Fruit fly (Drosophila melanogaster) whole organism, embryonic: ENCODE results near the gene CG14402.

Source experiments
- Abd-B ChIP-seq: fragments of 200-800 bp; sonication (Bioruptor generic); optimal IDR thresholded peaks from 2 replicates; lab custom pipeline; 2018; ENCODE audit warnings: missing biosample characterization, mild to moderate bottlenecking, missing genetic modification characterization, moderate library complexity
- Atf6 ChIP-seq: fragments of 200-800 bp; sonication (Bioruptor generic); IDR thresholded peaks from 2 replicates; pipeline ENCODE4 v1.3.6; 2022; ENCODE audit warnings: missing biosample characterization, missing genetic modification characterization
- Blimp-1 ChIP-seq: fragments of 200-800 bp; sonication (Bioruptor generic); optimal IDR thresholded peaks from 3 replicates; lab custom pipeline; 2018; ENCODE audit warnings: missing biosample characterization, missing genetic modification characterization, mild to moderate bottlenecking, moderate library complexity, missing genetic modification reagents
- CG10543 ChIP-seq: fragments of 200-800 bp; sonication (Bioruptor generic); optimal IDR thresholded peaks from 3 replicates; lab custom pipeline; 2017; ENCODE audit warnings: missing biosample characterization, mild to moderate bottlenecking, missing genetic modification characterization, moderate library complexity
- CG12299 ChIP-seq: fragments of 200-800 bp; sonication (Bioruptor generic); optimal IDR thresholded peaks from 2 replicates; lab custom pipeline; 2018; ENCODE audit warnings: missing biosample characterization, mild to moderate bottlenecking, missing genetic modification characterization
- CG12769 ChIP-seq: fragments of 200-800 bp; sonication (Bioruptor generic); optimal IDR thresholded peaks from 2 replicates; lab custom pipeline; 2019; ENCODE audit warnings: missing biosample characterization, mild to moderate bottlenecking, missing genetic modification characterization, moderate library complexity
- CG1603 ChIP-seq: fragments of 200-800 bp; sonication (Bioruptor generic); optimal IDR thresholded peaks from 2 replicates; lab custom pipeline; 2019; ENCODE audit warnings: missing biosample characterization, mild to moderate bottlenecking, missing genetic modification characterization, moderate library complexity
- CG2120 ChIP-seq: fragments of 200-800 bp; sonication (Bioruptor generic); optimal IDR thresholded peaks from 3 replicates; lab custom pipeline; 2016; ENCODE audit warnings: missing biosample characterization, missing genetic modification characterization
- CG31224 ChIP-seq: fragments of 200-800 bp; sonication (Bioruptor generic); IDR thresholded peaks from 2 replicates; pipeline ENCODE4 v1.3.6; 2022; ENCODE audit warnings: missing biosample characterization, missing genetic modification characterization
- CG34422 ChIP-seq: fragments of 200-800 bp; sonication (Bioruptor generic); IDR thresholded peaks from 3 replicates; pipeline ENCODE4 v1.3.6; 2022; ENCODE audit warnings: missing biosample characterization, missing genetic modification characterization
- CG5953 ChIP-seq: fragments of 200-800 bp; sonication (Bioruptor generic); IDR thresholded peaks from 2 replicates; pipeline ENCODE4 v1.3.6; 2022; ENCODE audit warnings: missing biosample characterization, missing genetic modification characterization
- CG6175 ChIP-seq: fragments of 200-800 bp; sonication (Bioruptor generic); IDR thresholded peaks from 3 replicates; pipeline ENCODE4 v1.3.6; 2022; ENCODE audit warnings: missing biosample characterization, missing genetic modification characterization
- CG6813 ChIP-seq: fragments of 200-800 bp; sonication (Bioruptor generic); optimal IDR thresholded peaks from 2 replicates; lab custom pipeline; 2017; ENCODE audit warnings: missing biosample characterization, missing genetic modification characterization, mild to moderate bottlenecking, moderate library complexity, missing genetic modification reagents
- CG7987 ChIP-seq: fragments of 200-800 bp; sonication (Bioruptor generic); optimal IDR thresholded peaks from 2 replicates; lab custom pipeline; 2018; ENCODE audit warnings: missing biosample characterization, mild to moderate bottlenecking, missing genetic modification characterization, moderate library complexity
- CG8281 ChIP-seq: fragments of 200-800 bp; sonication (Bioruptor generic); optimal IDR thresholded peaks from 2 replicates; lab custom pipeline; 2018; ENCODE audit warnings: missing biosample characterization, mild to moderate bottlenecking, missing genetic modification characterization, moderate library complexity
- CG9215 ChIP-seq: fragments of 200-800 bp; sonication (Bioruptor generic); IDR thresholded peaks from 2 replicates; pipeline ENCODE4 v1.3.6; 2022; ENCODE audit warnings: missing biosample characterization, missing genetic modification characterization
- CG9932 ChIP-seq: fragments of 200-800 bp; sonication (Bioruptor generic); IDR thresholded peaks from 2 replicates; pipeline ENCODE4 v1.3.6; 2022; ENCODE audit warnings: missing biosample characterization, missing genetic modification characterization
- CTCF ChIP-seq: fragments of 200-800 bp; sonication (Bioruptor generic); optimal IDR thresholded peaks from 2 replicates; lab custom pipeline; 2017; ENCODE audit warnings: missing biosample characterization, mild to moderate bottlenecking, missing genetic modification characterization, moderate library complexity
- CoRest ChIP-seq: fragments of 200-800 bp; sonication (Bioruptor generic); optimal IDR thresholded peaks from 3 replicates; lab custom pipeline; 2018; ENCODE audit warnings: missing biosample characterization, mild to moderate bottlenecking, missing genetic modification characterization, moderate library complexity
- D19A ChIP-seq: fragments of 200-800 bp; optimal IDR thresholded peaks from 3 replicates; lab custom pipeline; 2019; ENCODE audit warnings: missing biosample characterization, mild to moderate bottlenecking, missing genetic modification characterization, moderate library complexity
- Dek ChIP-seq: fragments of 200-800 bp; sonication (Bioruptor generic); optimal IDR thresholded peaks from 3 replicates; lab custom pipeline; 2019; ENCODE audit warnings: missing biosample characterization, mild to moderate bottlenecking, missing genetic modification characterization, moderate library complexity
- Elba2 ChIP-seq: fragments of 200-800 bp; sonication (Bioruptor generic); optimal IDR thresholded peaks from 3 replicates; lab custom pipeline; 2016; ENCODE audit warnings: missing biosample characterization, missing genetic modification characterization
- Gsc ChIP-seq: fragments of 200-800 bp; sonication (Bioruptor generic); IDR thresholded peaks from 2 replicates; pipeline ENCODE4 v1.3.6; 2022; ENCODE audit warnings: missing biosample characterization, missing genetic modification characterization
- Hr3 ChIP-seq: fragments of 200-800 bp; sonication (Bioruptor generic); optimal IDR thresholded peaks from 3 replicates; lab custom pipeline; 2016; ENCODE audit warnings: missing biosample characterization, missing genetic modification characterization
- MTF-1 ChIP-seq: fragments of 200-800 bp; sonication (Bioruptor generic); optimal IDR thresholded peaks from 2 replicates; lab custom pipeline; 2018; ENCODE audit warnings: missing biosample characterization, mild to moderate bottlenecking, missing genetic modification characterization, borderline replicate concordance
- Max ChIP-seq: fragments of 200-800 bp; sonication (Bioruptor generic); optimal IDR thresholded peaks from 2 replicates; lab custom pipeline; 2016; ENCODE audit warnings: missing biosample characterization, mild to moderate bottlenecking, missing genetic modification characterization
- NC2α ChIP-seq: fragments of 200-800 bp; sonication (Bioruptor generic); optimal IDR thresholded peaks from 2 replicates; lab custom pipeline; 2016; ENCODE audit warnings: missing biosample characterization, missing genetic modification characterization
- Oaz ChIP-seq: fragments of 200-800 bp; sonication (Bioruptor generic); IDR thresholded peaks from 2 replicates; pipeline ENCODE4 v1.3.6; 2022; ENCODE audit warnings: missing biosample characterization, missing genetic modification characterization
- Optix ChIP-seq: fragments of 200-800 bp; sonication (Bioruptor generic); IDR thresholded peaks from 3 replicates; pipeline ENCODE4 v1.3.6; 2022; ENCODE audit warnings: missing biosample characterization, missing genetic modification characterization
- Scr ChIP-seq: fragments of 200-800 bp; sonication (Bioruptor generic); IDR thresholded peaks from 2 replicates; pipeline ENCODE4 v1.3.6; 2022; ENCODE audit warnings: missing biosample characterization, missing genetic modification characterization; ENCODE audit not compliant: partially characterized antibody
- Sry-δ ChIP-seq: fragments of 200-800 bp; sonication (Bioruptor generic); optimal IDR thresholded peaks from 2 replicates; lab custom pipeline; 2016; ENCODE audit warnings: missing biosample characterization, missing genetic modification characterization
- TFAM ChIP-seq: fragments of 200-800 bp; sonication (Bioruptor generic); optimal IDR thresholded peaks from 2 replicates; lab custom pipeline; 2017; ENCODE audit warnings: missing biosample characterization, missing genetic modification characterization, inconsistent platforms
- Trl ChIP-seq, 3 experiments: fragments of >200 bp in 2 of 3; fragments of 200-800 bp in 1 of 3; sonication (Bioruptor generic) in 1 of 3; optimal IDR thresholded peaks; 2 replicates in 1 of 3; 3 replicates in 2 of 3; lab custom pipeline; 2016 to 2017; ENCODE audit warnings: missing biosample characterization in 1 of 3, missing genetic modification characterization in 1 of 3
- caup ChIP-seq: fragments of 200-800 bp; sonication (Bioruptor generic); optimal IDR thresholded peaks from 3 replicates; lab custom pipeline; 2017; ENCODE audit warnings: missing biosample characterization, mild to moderate bottlenecking, missing genetic modification characterization, moderate library complexity; ENCODE audit not compliant: severe bottlenecking
- corto ChIP-seq: fragments of 200-800 bp; sonication (Bioruptor generic); optimal IDR thresholded peaks from 2 replicates; lab custom pipeline; 2016; ENCODE audit warnings: missing biosample characterization, mild to moderate bottlenecking, missing genetic modification characterization, moderate library complexity
- danr ChIP-seq: fragments of 200-800 bp; sonication (Bioruptor generic); IDR thresholded peaks from 2 replicates; pipeline ENCODE4 v1.3.6; 2022; ENCODE audit warnings: missing biosample characterization, missing genetic modification characterization
- dmrt11E ChIP-seq: fragments of 200-800 bp; sonication (Bioruptor generic); optimal IDR thresholded peaks from 3 replicates; lab custom pipeline; 2018; ENCODE audit warnings: missing biosample characterization, mild to moderate bottlenecking, missing genetic modification characterization, moderate library complexity
- eve ChIP-seq, 2 experiments: fragments of >200 bp; optimal IDR thresholded peaks; 2 replicates each; lab custom pipeline; 2017; ENCODE audit warnings: missing biosample characterization in 2 of 2, missing genetic modification characterization in 2 of 2
- eyg ChIP-seq: fragments of 200-800 bp; sonication (Bioruptor generic); optimal IDR thresholded peaks from 3 replicates; lab custom pipeline; 2016; ENCODE audit warnings: missing biosample characterization, missing genetic modification characterization
- grau ChIP-seq: fragments of 200-800 bp; optimal IDR thresholded peaks from 3 replicates; lab custom pipeline; 2019; ENCODE audit warnings: missing biosample characterization, mild to moderate bottlenecking, missing genetic modification characterization, moderate library complexity
- hbn ChIP-seq: fragments of 200-800 bp; sonication (Bioruptor generic); IDR thresholded peaks from 2 replicates; pipeline ENCODE4 v1.3.6; 2022; ENCODE audit warnings: missing biosample characterization, missing genetic modification characterization; ENCODE audit not compliant: partially characterized antibody
- insv ChIP-seq, 2 experiments: fragments of 200-800 bp; sonication (Bioruptor generic); optimal IDR thresholded peaks; 3 replicates each; lab custom pipeline; 2016 to 2018; ENCODE audit warnings: missing biosample characterization in 2 of 2, missing genetic modification characterization in 2 of 2
- jumu ChIP-seq: fragments of 200-800 bp; sonication (Bioruptor generic); optimal IDR thresholded peaks from 3 replicates; lab custom pipeline; 2016; ENCODE audit warnings: missing biosample characterization, missing genetic modification characterization
- lmd ChIP-seq: fragments of 200-800 bp; sonication (Bioruptor generic); IDR thresholded peaks from 2 replicates; pipeline ENCODE4 v1.3.6; 2022; ENCODE audit warnings: missing biosample characterization, missing genetic modification characterization
- onecut ChIP-seq: fragments of 200-800 bp; sonication (Bioruptor generic); IDR thresholded peaks from 2 replicates; pipeline ENCODE4 v1.3.6; 2022; ENCODE audit warnings: missing biosample characterization, missing genetic modification characterization
- pros ChIP-seq: fragments of 200-800 bp; sonication (Bioruptor generic); optimal IDR thresholded peaks from 3 replicates; lab custom pipeline; 2019; ENCODE audit warnings: missing biosample characterization, mild to moderate bottlenecking, missing genetic modification characterization, moderate library complexity
- slou ChIP-seq: fragments of 200-800 bp; sonication (Bioruptor generic); optimal IDR thresholded peaks from 3 replicates; lab custom pipeline; 2016; ENCODE audit warnings: missing biosample characterization, missing genetic modification characterization
- so ChIP-seq: fragments of 200-800 bp; sonication (Bioruptor generic); IDR thresholded peaks from 3 replicates; pipeline ENCODE4 v1.3.6; 2022; ENCODE audit warnings: missing biosample characterization, missing genetic modification characterization
- ttk ChIP-seq: fragments of 200-800 bp; sonication (Bioruptor generic); IDR thresholded peaks from 2 replicates; pipeline ENCODE4 v2.1.2; 2022; ENCODE audit warnings: missing biosample characterization, missing genetic modification characterization
- tx ChIP-seq: fragments of 200-800 bp; sonication (Bioruptor generic); optimal IDR thresholded peaks from 2 replicates; lab custom pipeline; 2016; ENCODE audit warnings: missing biosample characterization, missing genetic modification characterization
- z ChIP-seq: fragments of 200-800 bp; sonication (Bioruptor generic); IDR thresholded peaks from 3 replicates; pipeline ENCODE4 v1.3.6; 2022; ENCODE audit warnings: missing biosample characterization, missing genetic modification characterization

The CG14402 gene

dm6 chr2L:20885889-20886507 is 36.9 kb downstream of the CG14402 start (continued):
- no peak for TF ChIP-seq eyg (GFP tag; lab: Kevin White, UChicago)
- TF ChIP-seq Dek (tag; lab: Kevin White, UChicago), result no peak
- no peak for TF ChIP-seq dmrt11E
- TF ChIP-seq pros (GFP tag; lab: Kevin White, UChicago), result no peak
- no peak for TF ChIP-seq hbn
- TF ChIP-seq lmd (GFP tag; lab: Robert Waterston, UW), result no peak
- TF ChIP-seq CoRest (tag; lab: Kevin White, UChicago), result no peak
- no peak for TF ChIP-seq corto
- no peak for TF ChIP-seq Optix
- TF ChIP-seq slou, result no peak
- no peak for TF ChIP-seq TFAM (GFP tag; lab: Kevin White, UChicago)
- TF ChIP-seq CG9932 (GFP tag; lab: Robert Waterston, UW), result no peak
- no peak for TF ChIP-seq Abd-B (GFP tag; lab: Kevin White, UChicago)
- no peak for TF ChIP-seq danr (GFP tag; lab: Robert Waterston, UW)
- TF ChIP-seq Elba2, result no peak
- no peak for TF ChIP-seq onecut (GFP tag; lab: Robert Waterston, UW)
- TF ChIP-seq CG12769, result peak; percentile 78
- TF ChIP-seq Gsc (GFP tag; lab: Robert Waterston, UW), result no peak
- no peak for TF ChIP-seq caup (GFP tag; lab: Kevin White, UChicago)
- TF ChIP-seq jumu (GFP tag; lab: Kevin White, UChicago), result no peak
- TF ChIP-seq tx (GFP tag; lab: Kevin White, UChicago), result no peak
- peak; percentile 30 for TF ChIP-seq CG10543 (GFP tag; lab: Kevin White, UChicago)
- peak; percentile 9 for TF ChIP-seq CTCF
- no peak for TF ChIP-seq CG31224
- no peak for TF ChIP-seq CG8281 (tag; lab: Kevin White, UChicago)
- TF ChIP-seq D19A (tag; lab: Kevin White, UChicago), result no peak
- no peak for TF ChIP-seq Scr (GFP tag; lab: Robert Waterston, UW)
- TF ChIP-seq ttk (GFP tag; lab: Robert Waterston, UW), result no peak
- TF ChIP-seq Sry-δ (GFP tag; lab: Kevin White, UChicago), result no peak
- no peak for TF ChIP-seq CG12299 (tag; lab: Kevin White, UChicago)
- no peak for TF ChIP-seq grau (tag; lab: Kevin White, UChicago)
- TF ChIP-seq Atf6 (GFP tag; lab: Robert Waterston, UW), result peak; percentile 14; the same call in 1 of the 2 replicates
- TF ChIP-seq Blimp-1 (GFP tag; lab: Kevin White, UChicago), result no peak
- TF ChIP-seq CG1603 (tag; lab: Kevin White, UChicago), result no peak
- no peak for TF ChIP-seq CG6175 (GFP tag; lab: Robert Waterston, UW)
- no peak for TF ChIP-seq CG2120
- TF ChIP-seq eve (GFP tag; optimal IDR thresholded peaks at IDR 0.05; lab: Kevin White, UChicago), result no peak
- TF ChIP-seq so, result no peak
- no peak for TF ChIP-seq MTF-1 (GFP tag; lab: Kevin White, UChicago)
- no peak for TF ChIP-seq CG5953 (GFP tag; lab: Robert Waterston, UW)
- no peak for TF ChIP-seq CG7987
- TF ChIP-seq CG34422 (GFP tag; lab: Robert Waterston, UW), result no peak
- peak; percentile 31 to 57 for TF ChIP-seq Trl (optimal IDR thresholded peaks at IDR 0.05; lab: Kevin White, UChicago)
- TF ChIP-seq Trl (GFP tag; optimal IDR thresholded peaks at IDR 0.05; lab: Kevin White, UChicago), result no peak
- TF ChIP-seq NC2α (GFP tag; lab: Kevin White, UChicago), result no peak
- TF ChIP-seq Max (GFP tag; lab: Kevin White, UChicago), result no peak
- TF ChIP-seq Hr3 (GFP tag; lab: Kevin White, UChicago), result no peak
- 0 out of 3 replicates have a peak, but pooled peaks have one; percentile 41 for TF ChIP-seq z
- TF ChIP-seq Oaz (GFP tag; lab: Robert Waterston, UW), result no peak
- peak; percentile 0 for TF ChIP-seq CG6813 (GFP tag; lab: Kevin White, UChicago)
- no peak for TF ChIP-seq insv (GFP tag; optimal IDR thresholded peaks at IDR 0.05; lab: Kevin White, UChicago)
- TF ChIP-seq CG9215, result no peak
